Worm (Caenorhabditis elegans) whole organism, young adult: ENCODE data around the gene sdhd-1.

Source experiments
- C06A6.2 ChIP-seq: fragments of 200-800 bp; sonication (Bioruptor generic); conservative IDR thresholded peaks from 2 replicates; pipeline ENCODE4 v1.3.6; 2022; ENCODE audit warnings: missing genetic modification characterization, missing compliant biosample characterization
- F10E7.11 ChIP-seq: sonication (generic microtip); optimal IDR thresholded peaks from 2 replicates; lab custom pipeline; 2017; ENCODE audit warnings: mild to moderate bottlenecking, missing genetic modification characterization, moderate library complexity, missing compliant biosample characterization
- F23B12.7 ChIP-seq: sonication (generic microtip); optimal IDR thresholded peaks from 2 replicates; lab custom pipeline; 2017; ENCODE audit warnings: missing genetic modification characterization, mild to moderate bottlenecking, missing compliant biosample characterization, antibody characterized with exemption, moderate library complexity; ENCODE audit not compliant: insufficient read depth
- F33H1.4 ChIP-seq: fragments of 200-800 bp; sonication (Bioruptor generic); IDR thresholded peaks from 2 replicates; pipeline ENCODE4 v1.3.6; 2022; ENCODE audit warnings: missing genetic modification reagents, missing genetic modification characterization, missing compliant biosample characterization
- F57A8.1 ChIP-seq: fragments of 200-800 bp; sonication (Bioruptor generic); optimal IDR thresholded peaks from 2 replicates; lab custom pipeline; 2018; ENCODE audit warnings: mild to moderate bottlenecking, missing genetic modification characterization, moderate library complexity, missing compliant biosample characterization
- K12H6.12 ChIP-seq: fragments of 200-800 bp; sonication (Bioruptor generic); optimal IDR thresholded peaks from 2 replicates; lab custom pipeline; 2018; ENCODE audit warnings: mild to moderate bottlenecking, missing genetic modification characterization, missing compliant biosample characterization
- T26A5.8 ChIP-seq: sonication (generic microtip); optimal IDR thresholded peaks from 2 replicates; lab custom pipeline; 2016; ENCODE audit warnings: missing genetic modification characterization, missing compliant biosample characterization
- Y53F4B.3 ChIP-seq: fragments of 200-800 bp; sonication (Bioruptor generic); IDR thresholded peaks from 2 replicates; pipeline ENCODE4 v1.3.6; 2022; ENCODE audit warnings: missing genetic modification reagents, missing genetic modification characterization, missing compliant biosample characterization
- Y56A3A.18 ChIP-seq: fragments of 200-800 bp; sonication (Bioruptor generic); IDR thresholded peaks from 2 replicates; pipeline ENCODE4 v1.3.6; 2022; ENCODE audit warnings: missing genetic modification reagents, missing genetic modification characterization, missing compliant biosample characterization
- ama-1 ChIP-seq, 3 experiments: fragments of 150-350 bp in 1 of 3; sonication (generic microtip) in 2 of 3; optimal IDR thresholded peaks; 2 replicates each; lab custom pipeline; 2014 to 2018; ENCODE audit warnings: missing biosample characterization in 2 of 3, missing genetic modification characterization in 2 of 3, missing genetic modification reagents in 2 of 3
- ceh-100 ChIP-seq: fragments of 200-800 bp; sonication (Bioruptor generic); IDR thresholded peaks from 2 replicates; pipeline ENCODE4 v1.3.6; 2022; ENCODE audit warnings: missing genetic modification reagents, missing genetic modification characterization, missing compliant biosample characterization
- ceh-27 ChIP-seq: fragments of 200-800 bp; sonication (Bioruptor generic); optimal IDR thresholded peaks from 2 replicates; lab custom pipeline; 2018; ENCODE audit warnings: mild to moderate bottlenecking, missing genetic modification characterization, moderate library complexity, missing compliant biosample characterization
- ceh-79 ChIP-seq: sonication (generic microtip); optimal IDR thresholded peaks from 2 replicates; lab custom pipeline; 2017; ENCODE audit warnings: mild to moderate bottlenecking, missing genetic modification characterization, missing compliant biosample characterization
- chd-7 ChIP-seq: sonication (generic microtip); optimal IDR thresholded peaks from 2 replicates; lab custom pipeline; 2016; ENCODE audit warnings: mild to moderate bottlenecking, missing genetic modification characterization, moderate library complexity, missing compliant biosample characterization
- die-1 ChIP-seq: sonication (generic microtip); optimal IDR thresholded peaks from 2 replicates; lab custom pipeline; 2016; ENCODE audit warnings: missing genotype, mild to moderate bottlenecking, missing genetic modification characterization, missing compliant biosample characterization
- egrh-3 ChIP-seq: fragments of 200-800 bp; sonication (Bioruptor generic); IDR thresholded peaks from 2 replicates; pipeline ENCODE4 v1.3.6; 2022; ENCODE audit warnings: missing genetic modification reagents, missing genetic modification characterization, missing compliant biosample characterization
- him-1 ChIP-seq: sonication (generic microtip); optimal IDR thresholded peaks from 2 replicates; lab custom pipeline; 2016; ENCODE audit warnings: missing genotype, missing genetic modification reagents, missing genetic modification characterization, missing compliant biosample characterization
- hlh-12 ChIP-seq: sonication (generic microtip); optimal IDR thresholded peaks from 2 replicates; lab custom pipeline; 2016; ENCODE audit warnings: missing genetic modification characterization, missing compliant biosample characterization
- hmg-20 ChIP-seq: fragments of 200-800 bp; sonication (Bioruptor generic); IDR thresholded peaks from 2 replicates; pipeline ENCODE4 v1.3.6; 2022; ENCODE audit warnings: missing genetic modification reagents, missing genetic modification characterization, missing compliant biosample characterization
- lag-1 ChIP-seq: fragments of 200-800 bp; sonication (Bioruptor generic); IDR thresholded peaks from 2 replicates; pipeline ENCODE4 v1.3.6; 2022; ENCODE audit warnings: missing genetic modification reagents, missing genetic modification characterization, missing compliant biosample characterization
- lin-54 ChIP-seq: fragments of 200-800 bp; sonication (Bioruptor generic); optimal IDR thresholded peaks from 2 replicates; lab custom pipeline; 2018; ENCODE audit warnings: mild to moderate bottlenecking, missing genetic modification characterization, missing compliant biosample characterization
- lir-1 ChIP-seq: fragments of 200-800 bp; sonication (Bioruptor generic); conservative IDR thresholded peaks from 2 replicates; pipeline ENCODE4 v1.3.6; 2022; ENCODE audit warnings: missing genetic modification reagents, missing genetic modification characterization, missing compliant biosample characterization
- madf-6 ChIP-seq: fragments of 200-800 bp; sonication (Bioruptor generic); IDR thresholded peaks from 2 replicates; pipeline ENCODE4 v1.3.6; 2022; ENCODE audit warnings: missing genetic modification reagents, missing genetic modification characterization, missing compliant biosample characterization
- mxl-1 ChIP-seq: sonication (generic microtip); optimal IDR thresholded peaks from 2 replicates; lab custom pipeline; 2016; ENCODE audit warnings: missing genetic modification characterization, missing compliant biosample characterization
- nhr-179 ChIP-seq: sonication (generic microtip); optimal IDR thresholded peaks from 2 replicates; lab custom pipeline; 2016; ENCODE audit warnings: mild to moderate bottlenecking, missing genetic modification characterization, missing compliant biosample characterization
- pbrm-1 ChIP-seq: fragments of 200-800 bp; sonication (Bioruptor generic); IDR thresholded peaks from 2 replicates; pipeline ENCODE4 v1.3.6; 2022; ENCODE audit warnings: missing genetic modification reagents, missing genetic modification characterization, missing compliant biosample characterization
- somi-1 ChIP-seq: fragments of 200-800 bp; sonication (Bioruptor generic); optimal IDR thresholded peaks from 2 replicates; lab custom pipeline; 2018; ENCODE audit warnings: mild to moderate bottlenecking, missing genetic modification characterization, missing compliant biosample characterization
- tbx-9 ChIP-seq: sonication (generic microtip); optimal IDR thresholded peaks from 2 replicates; lab custom pipeline; 2016; ENCODE audit warnings: borderline replicate concordance, missing genetic modification characterization, inconsistent platforms, missing compliant biosample characterization
- tlf-1 ChIP-seq: fragments of 200-800 bp; sonication (Bioruptor generic); optimal IDR thresholded peaks from 2 replicates; lab custom pipeline; 2018; ENCODE audit warnings: mild to moderate bottlenecking, missing genetic modification characterization, missing compliant biosample characterization
- unc-62 ChIP-seq: fragments of 150-350 bp; optimal IDR thresholded peaks from 2 replicates; lab custom pipeline; 2014; ENCODE audit warnings: missing biosample characterization, missing genetic modification reagents, missing genetic modification characterization
- zfh-2 ChIP-seq: fragments of 200-800 bp; sonication (Bioruptor generic); conservative IDR thresholded peaks from 2 replicates; pipeline ENCODE4 v1.3.6; 2022; ENCODE audit warnings: missing genetic modification reagents, missing genetic modification characterization, missing compliant biosample characterization
- ztf-25 ChIP-seq: fragments of 200-800 bp; sonication (Bioruptor generic); IDR thresholded peaks from 2 replicates; pipeline ENCODE4 v1.3.6; 2022; ENCODE audit warnings: missing genetic modification reagents, missing genetic modification characterization, missing compliant biosample characterization
- ztf-28 ChIP-seq: fragments of 200-800 bp; sonication (Bioruptor generic); IDR thresholded peaks from 2 replicates; pipeline ENCODE4 v1.3.6; 2022; ENCODE audit warnings: missing genetic modification reagents, missing genetic modification characterization, missing compliant biosample characterization

The sdhd-1 gene

ce11 chrII:11015734-11016133 lies 34.0 kb downstream of the sdhd-1 start (continued):
- no peak for TF ChIP-seq mxl-1

- no peak for TF ChIP-seq F10E7.11
Measured at ce11 chrII:11015210-11015609, 34.5 kb downstream of the sdhd-1 start.

- TF ChIP-seq pbrm-1 (GFP tag; lab: Robert Waterston, UW) (no peak), C06A6.2 (GFP tag; lab: Robert Waterston, UW) (no peak), hmg-20 (no peak), T26A5.8 (no peak), nhr-179 (tag; lab: Kevin White, UChicago) (no peak), madf-6 (GFP tag; lab: Robert Waterston, UW) (no peak), tlf-1 (no peak), ceh-79 (no peak), K12H6.12 (tag; lab: Kevin White, UChicago) (no peak), lag-1 (no peak)
- TF ChIP-seq, all 124 proteins: peak for 0
Measured at ce11 chrII:11013667-11014066, 36.0 kb downstream of the sdhd-1 start, which contains the start of gene col-81. TSS of gene col-81 (minus strand) at chrII:11013767.

ce11 chrII:11012532-11013179 lies 37.1 kb downstream of the sdhd-1 start:
- peak; percentile 95 for TF ChIP-seq zfh-2 (GFP tag; lab: Robert Waterston, UW)
- peak; percentile 86 for TF ChIP-seq egrh-3 (GFP tag; lab: Robert Waterston, UW)
- no peak for TF ChIP-seq Y56A3A.18 (GFP tag; lab: Robert Waterston, UW)

- no peak for TF ChIP-seq him-1
- 0 out of 2 replicates have a peak, but pooled peaks have one; percentile 23 for TF ChIP-seq ztf-28 (GFP tag; lab: Robert Waterston, UW)
Measured at ce11 chrII:11010914-11011313, 38.8 kb downstream of the sdhd-1 start.

ce11 chrII:11004381-11004780 lies 45.3 kb downstream of the sdhd-1 start:
- TF ChIP-seq ceh-100 (GFP tag; lab: Robert Waterston, UW): no peak
- TF ChIP-seq chd-7 (tag; lab: Kevin White, UChicago): no peak
- no peak for TF ChIP-seq ceh-27 (GFP tag; lab: Kevin White, UChicago)
- TF ChIP-seq tbx-9 (tag; lab: Kevin White, UChicago): no peak
- TF ChIP-seq Y53F4B.3 (GFP tag; lab: Robert Waterston, UW): no peak
- TF ChIP-seq unc-62 (GFP tag; lab: Kevin White, UChicago): no peak
- no peak for TF ChIP-seq die-1
- TF ChIP-seq somi-1: no peak
- TF ChIP-seq lir-1 (GFP tag; lab: Robert Waterston, UW): no peak
- TF ChIP-seq ama-1 (optimal IDR thresholded peaks at IDR 0.05; lab: Kevin White, UChicago): no peak
- no peak for TF ChIP-seq ama-1 (GFP tag; optimal IDR thresholded peaks at IDR 0.05; lab: Kevin White, UChicago)
- TF ChIP-seq ceh-79: no peak
- TF ChIP-seq lin-54: no peak
- no peak for TF ChIP-seq F23B12.7
- no peak for TF ChIP-seq ztf-25
- no peak for TF ChIP-seq K12H6.12 (tag; lab: Kevin White, UChicago)
- no peak for TF ChIP-seq ztf-28 (GFP tag; lab: Robert Waterston, UW)
- TF ChIP-seq F57A8.1 (GFP tag; lab: Kevin White, UChicago): no peak
- TF ChIP-seq F33H1.4 (GFP tag; lab: Robert Waterston, UW): no peak
- TF ChIP-seq hlh-12: no peak
